Worm (Caenorhabditis elegans) whole organism, late embryonic: ENCODE measurements around the gene gpa-5.

ENCODE experiments used
- C38D4.7 ChIP-seq: fragments of 200-800 bp; sonication (Bioruptor generic); optimal IDR thresholded peaks from 2 replicates; lab custom pipeline; 2018; ENCODE audit warnings: mild to moderate bottlenecking, missing genetic modification characterization, moderate library complexity, missing compliant biosample characterization
- K09A11.1 ChIP-seq: sonication (generic microtip); optimal IDR thresholded peaks from 2 replicates; lab custom pipeline; 2017; ENCODE audit warnings: antibody characterized with exemption, mild to moderate bottlenecking, missing genetic modification characterization, missing compliant biosample characterization; ENCODE audit not compliant: insufficient read depth
- T23F11.4 ChIP-seq: fragments of 200-800 bp; sonication (Bioruptor generic); optimal IDR thresholded peaks from 2 replicates; lab custom pipeline; 2018; ENCODE audit warnings: mild to moderate bottlenecking, missing genetic modification characterization, missing compliant biosample characterization
- Y22D7AL.16 ChIP-seq: sonication (generic microtip); optimal IDR thresholded peaks from 2 replicates; lab custom pipeline; 2016; ENCODE audit warnings: missing genetic modification characterization, missing compliant biosample characterization
- ceh-18 ChIP-seq: sonication (generic microtip); optimal IDR thresholded peaks from 2 replicates; lab custom pipeline; 2016; ENCODE audit warnings: missing genetic modification characterization, missing compliant biosample characterization
- ceh-2 ChIP-seq: sonication (generic microtip); optimal IDR thresholded peaks from 2 replicates; lab custom pipeline; 2016; ENCODE audit warnings: missing genotype, missing genetic modification characterization, missing compliant biosample characterization
- ceh-22 ChIP-seq: sonication (generic microtip); optimal IDR thresholded peaks from 2 replicates; lab custom pipeline; 2017; ENCODE audit warnings: missing biosample characterization, missing genetic modification characterization
- ceh-24 ChIP-seq: sonication (generic microtip); optimal IDR thresholded peaks from 2 replicates; lab custom pipeline; 2016; ENCODE audit warnings: mild to moderate bottlenecking, missing genetic modification characterization, missing compliant biosample characterization
- ceh-30 ChIP-seq: fragments of 150-350 bp; optimal IDR thresholded peaks from 2 replicates; lab custom pipeline; 2014; ENCODE audit warnings: missing biosample characterization, missing genetic modification characterization
- ceh-31 ChIP-seq: sonication (generic microtip); optimal IDR thresholded peaks from 2 replicates; lab custom pipeline; 2016; ENCODE audit warnings: missing genetic modification characterization, missing compliant biosample characterization
- ceh-34 ChIP-seq: sonication (generic microtip); optimal IDR thresholded peaks from 2 replicates; lab custom pipeline; 2016; ENCODE audit warnings: mild to moderate bottlenecking, missing genetic modification characterization, missing compliant biosample characterization
- ceh-45 ChIP-seq: fragments of 200-800 bp; sonication (Bioruptor generic); IDR thresholded peaks from 2 replicates; pipeline ENCODE4 v1.3.6; 2022; ENCODE audit warnings: missing genetic modification reagents, missing genetic modification characterization, missing compliant biosample characterization
- ceh-6 ChIP-seq: fragments of 200-800 bp; sonication (Bioruptor generic); optimal IDR thresholded peaks from 2 replicates; lab custom pipeline; 2018; ENCODE audit warnings: mild to moderate bottlenecking, missing genetic modification characterization, missing compliant biosample characterization
- ceh-9 ChIP-seq: sonication (generic microtip); optimal IDR thresholded peaks from 2 replicates; lab custom pipeline; 2016; ENCODE audit warnings: mild to moderate bottlenecking, missing genetic modification characterization, inconsistent platforms, missing compliant biosample characterization
- dmd-4 ChIP-seq: sonication (generic microtip); optimal IDR thresholded peaks from 2 replicates; lab custom pipeline; 2016; ENCODE audit warnings: borderline replicate concordance, missing genetic modification characterization, missing compliant biosample characterization
- elt-2 ChIP-seq: sonication (generic microtip); optimal IDR thresholded peaks from 2 replicates; lab custom pipeline; 2016; ENCODE audit warnings: missing genetic modification reagents, missing genetic modification characterization, missing compliant biosample characterization
- eyg-1 ChIP-seq: sonication (generic microtip); optimal IDR thresholded peaks from 2 replicates; lab custom pipeline; 2016; ENCODE audit warnings: missing genotype, missing genetic modification characterization, missing compliant biosample characterization
- fax-1 ChIP-seq: sonication (generic microtip); optimal IDR thresholded peaks from 2 replicates; lab custom pipeline; 2016; ENCODE audit warnings: missing genotype, missing genetic modification characterization, missing compliant biosample characterization
- gmeb-2 ChIP-seq: sonication (generic microtip); optimal IDR thresholded peaks from 2 replicates; lab custom pipeline; 2016; ENCODE audit warnings: missing genetic modification characterization, inconsistent platforms, missing compliant biosample characterization
- hlh-13 ChIP-seq: fragments of 200-800 bp; sonication (Bioruptor generic); optimal IDR thresholded peaks from 2 replicates; lab custom pipeline; 2018; ENCODE audit warnings: mild to moderate bottlenecking, missing genetic modification characterization, missing compliant biosample characterization
- hlh-30 ChIP-seq: sonication (generic microtip); optimal IDR thresholded peaks from 2 replicates; lab custom pipeline; 2017; ENCODE audit warnings: antibody characterized with exemption, missing genetic modification characterization, missing compliant biosample characterization; ENCODE audit not compliant: insufficient read depth
- hlh-6 ChIP-seq: sonication (generic microtip); optimal IDR thresholded peaks from 2 replicates; lab custom pipeline; 2016; ENCODE audit warnings: missing genotype, missing genetic modification characterization, missing compliant biosample characterization
- lim-6 ChIP-seq: sonication (generic microtip); optimal IDR thresholded peaks from 2 replicates; lab custom pipeline; 2016; ENCODE audit warnings: missing genetic modification characterization, missing compliant biosample characterization
- lin-11 ChIP-seq: fragments of 200-800 bp; sonication (Bioruptor generic); optimal IDR thresholded peaks from 2 replicates; lab custom pipeline; 2018; ENCODE audit warnings: mild to moderate bottlenecking, missing genetic modification characterization, missing compliant biosample characterization
- madf-2 ChIP-seq: sonication (generic microtip); optimal IDR thresholded peaks from 2 replicates; lab custom pipeline; 2017; ENCODE audit warnings: missing genetic modification characterization, missing compliant biosample characterization
- mec-3 ChIP-seq: sonication (generic microtip); optimal IDR thresholded peaks from 2 replicates; lab custom pipeline; 2016; ENCODE audit warnings: borderline replicate concordance, missing genetic modification characterization, missing compliant biosample characterization
- nfya-1 ChIP-seq: sonication (generic microtip); optimal IDR thresholded peaks from 2 replicates; lab custom pipeline; 2017; ENCODE audit warnings: missing genetic modification characterization, mild to moderate bottlenecking, missing compliant biosample characterization, antibody characterized with exemption, moderate library complexity
- nhr-11 ChIP-seq: fragments of 150-350 bp; optimal IDR thresholded peaks from 2 replicates; lab custom pipeline; 2014; ENCODE audit warnings: missing biosample characterization, missing genetic modification characterization
- nhr-232 ChIP-seq: sonication (generic microtip); optimal IDR thresholded peaks from 2 replicates; lab custom pipeline; 2016; ENCODE audit warnings: missing genetic modification characterization, missing compliant biosample characterization
- npax-4 ChIP-seq: sonication (generic microtip); optimal IDR thresholded peaks from 2 replicates; lab custom pipeline; 2016; ENCODE audit warnings: missing genetic modification characterization, missing compliant biosample characterization
- odd-2 ChIP-seq: sonication (generic microtip); optimal IDR thresholded peaks from 2 replicates; lab custom pipeline; 2017; ENCODE audit warnings: antibody characterized with exemption, mild to moderate bottlenecking, missing genetic modification characterization, missing compliant biosample characterization
- pat-9 ChIP-seq: fragments of 200-800 bp; sonication (Bioruptor generic); optimal IDR thresholded peaks from 2 replicates; lab custom pipeline; 2018; ENCODE audit warnings: mild to moderate bottlenecking, missing genetic modification characterization, moderate library complexity, missing compliant biosample characterization
- pax-1 ChIP-seq: fragments of 150-350 bp; optimal IDR thresholded peaks from 2 replicates; lab custom pipeline; 2014; ENCODE audit warnings: missing biosample characterization, missing genetic modification characterization
- pha-2 ChIP-seq: sonication (generic microtip); optimal IDR thresholded peaks from 2 replicates; lab custom pipeline; 2017; ENCODE audit warnings: mild to moderate bottlenecking, missing genetic modification characterization, missing compliant biosample characterization
- pha-4 ChIP-seq: fragments of 150-350 bp; optimal IDR thresholded peaks from 2 replicates; lab custom pipeline; 2018; ENCODE audit warnings: missing biosample characterization, missing genetic modification reagents, missing genetic modification characterization
- ref-2 ChIP-seq: sonication (generic microtip); optimal IDR thresholded peaks from 2 replicates; lab custom pipeline; 2016; ENCODE audit warnings: missing genetic modification characterization, missing compliant biosample characterization
- rnt-1 ChIP-seq: sonication (generic microtip); optimal IDR thresholded peaks from 2 replicates; lab custom pipeline; 2016; ENCODE audit warnings: missing genetic modification characterization, missing compliant biosample characterization
- sdc-2 ChIP-seq: sonication (generic microtip); optimal IDR thresholded peaks from 2 replicates; lab custom pipeline; 2016; ENCODE audit warnings: missing genotype, missing genetic modification characterization, missing compliant biosample characterization
- syd-9 ChIP-seq: sonication (generic microtip); optimal IDR thresholded peaks from 2 replicates; lab custom pipeline; 2016; ENCODE audit warnings: mild to moderate bottlenecking, missing genetic modification characterization, moderate library complexity, missing compliant biosample characterization
- tbx-2 ChIP-seq: sonication (generic microtip); optimal IDR thresholded peaks from 2 replicates; lab custom pipeline; 2016; ENCODE audit warnings: missing genetic modification characterization, missing compliant biosample characterization
- unc-42 ChIP-seq: sonication (generic microtip); optimal IDR thresholded peaks from 2 replicates; lab custom pipeline; 2016; ENCODE audit warnings: missing genotype, missing genetic modification characterization, missing compliant biosample characterization
- unc-55 ChIP-seq: sonication (generic microtip); optimal IDR thresholded peaks from 2 replicates; lab custom pipeline; 2017; ENCODE audit warnings: missing biosample characterization, missing genetic modification reagents, missing genetic modification characterization
- zip-5 ChIP-seq: sonication (generic microtip); optimal IDR thresholded peaks from 2 replicates; lab custom pipeline; 2016; ENCODE audit warnings: missing genetic modification characterization, missing compliant biosample characterization
- ztf-16 ChIP-seq: sonication (generic microtip); optimal IDR thresholded peaks from 2 replicates; lab custom pipeline; 2017; ENCODE audit warnings: missing genetic modification characterization, missing compliant biosample characterization

The gpa-5 gene

DNA sequence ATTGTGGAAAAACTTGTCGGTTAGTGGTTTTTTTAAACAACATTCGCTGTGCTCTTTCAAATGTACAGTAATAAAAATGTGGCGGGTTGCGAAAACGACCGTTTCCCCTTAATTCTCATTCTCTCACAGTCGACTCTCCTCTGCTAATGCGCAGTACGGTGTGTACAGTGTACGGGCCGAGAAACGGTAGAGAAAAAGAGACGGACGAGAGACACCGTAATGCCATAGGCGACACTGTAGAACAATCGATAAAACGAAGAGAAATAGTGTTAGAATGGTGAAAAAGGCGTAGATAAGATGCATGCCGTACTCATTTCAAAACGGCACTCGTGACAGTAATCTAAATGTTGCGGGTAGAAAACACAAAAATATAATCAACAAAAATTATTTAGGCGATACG is 30.4 kb downstream of the gpa-5 start:
- TF ChIP-seq Y22D7AL.16 (tag; lab: Kevin White, UChicago): no peak
- peak; percentile 54 for TF ChIP-seq hlh-30 (tag; lab: Kevin White, UChicago)
- TF ChIP-seq elt-2 (tag; lab: Kevin White, UChicago): peak; percentile 54
- peak; percentile 51 for TF ChIP-seq nfya-1 (tag; lab: Kevin White, UChicago)

DNA sequence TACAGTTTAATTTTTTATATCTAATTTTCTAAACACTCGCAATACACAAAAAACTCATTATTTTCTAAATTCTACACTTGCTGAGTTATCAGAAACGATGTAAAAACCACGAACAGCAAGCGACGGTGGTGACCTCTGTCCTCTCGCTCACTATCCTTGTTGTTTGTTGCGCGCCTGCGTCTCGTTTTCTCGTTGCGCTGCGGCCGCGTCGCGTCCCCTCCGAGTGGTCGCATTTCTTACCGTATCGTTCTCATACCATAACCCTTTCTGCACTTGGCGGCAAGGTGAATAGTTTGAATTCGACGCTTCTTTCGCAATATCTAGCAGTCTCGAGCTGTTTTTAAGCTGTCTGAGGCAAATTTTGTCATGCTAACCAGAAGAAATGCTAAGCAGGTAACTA is 31.4 kb downstream of the gpa-5 start, which contains the start of gene lsy-2:
lsy-2 (plus strand) TSS at position 271 of the 400 bp plus-strand sequence.
- TF ChIP-seq ceh-22 (tag; lab: Kevin White, UChicago) (no peak), mec-3 (tag; lab: Kevin White, UChicago) (no peak), fax-1 (tag; lab: Kevin White, UChicago) (no peak), nhr-11 (tag; lab: Kevin White, UChicago) (no peak), zip-5 (tag; lab: Kevin White, UChicago) (no peak), npax-4 (tag; lab: Kevin White, UChicago) (no peak), eyg-1 (tag; lab: Kevin White, UChicago) (no peak), gmeb-2 (no peak), ceh-34 (tag; lab: Kevin White, UChicago) (peak; percentile 41), lin-11 (tag; lab: Kevin White, UChicago) (no peak), nfya-1 (tag; lab: Kevin White, UChicago) (peak; percentile 87), unc-55 (peak; percentile 8), pha-2 (tag; lab: Kevin White, UChicago) (no peak), C38D4.7 (GFP tag; lab: Kevin White, UChicago) (no peak), syd-9 (tag; lab: Kevin White, UChicago) (no peak), sdc-2 (peak; percentile 46), ceh-30 (no peak), nhr-232 (tag; lab: Kevin White, UChicago) (no peak), K09A11.1 (no peak), pat-9 (tag; lab: Kevin White, UChicago) (no peak), odd-2 (tag; lab: Kevin White, UChicago) (no peak), ref-2 (tag; lab: Kevin White, UChicago) (no peak), unc-42 (tag; lab: Kevin White, UChicago) (no peak), madf-2 (tag; lab: Kevin White, UChicago) (no peak), pha-4 (tag; lab: Kevin White, UChicago) (no peak), lim-6 (no peak), tbx-2 (tag; lab: Kevin White, UChicago) (peak; percentile 3), hlh-6 (no peak), T23F11.4 (no peak), elt-2 (tag; lab: Kevin White, UChicago) (peak; percentile 51), ceh-18 (tag; lab: Kevin White, UChicago) (peak; percentile 16), ceh-2 (no peak), ztf-16 (tag; lab: Kevin White, UChicago) (no peak), hlh-13 (no peak), dmd-4 (tag; lab: Kevin White, UChicago) (no peak), ceh-24 (tag; lab: Kevin White, UChicago) (no peak), ceh-31 (tag; lab: Kevin White, UChicago) (no peak), ceh-9 (tag; lab: Kevin White, UChicago) (no peak), ceh-6 (no peak), ceh-45 (GFP tag; lab: Robert Waterston, UW) (no peak), pax-1 (tag; lab: Kevin White, UChicago) (peak; percentile 37), hlh-30 (tag; lab: Kevin White, UChicago) (no peak), rnt-1 (peak; percentile 26)
